Fruit fly (Drosophila melanogaster) S2 (cell line): ENCODE results near the gene Klc.

Source experiments
- CG8478 ChIP-seq: fragments of >200 bp; optimal IDR thresholded peaks from 2 replicates; lab custom pipeline; 2018
- CTCF ChIP-seq, 2 experiments: fragments of >200 bp; optimal IDR thresholded peaks; 2 replicates each; lab custom pipeline; 2018

Gene Klc

dm6 chr3L:12706456-12706855, 43.4 kb downstream of the Klc start:
- no peak for TF ChIP-seq CG8478 (lab: Kevin White, UChicago)
- no peak for TF ChIP-seq CTCF (optimal IDR thresholded peaks at IDR 0.05; lab: Kevin White, UChicago)

- TF ChIP-seq CTCF (optimal IDR thresholded peaks at IDR 0.05; lab: Kevin White, UChicago) (no peak), CG8478 (lab: Kevin White, UChicago) (no peak)
These were observed 44.5 kb downstream of the Klc start for dm6 chr3L:12705377-12705776.

DNA sequence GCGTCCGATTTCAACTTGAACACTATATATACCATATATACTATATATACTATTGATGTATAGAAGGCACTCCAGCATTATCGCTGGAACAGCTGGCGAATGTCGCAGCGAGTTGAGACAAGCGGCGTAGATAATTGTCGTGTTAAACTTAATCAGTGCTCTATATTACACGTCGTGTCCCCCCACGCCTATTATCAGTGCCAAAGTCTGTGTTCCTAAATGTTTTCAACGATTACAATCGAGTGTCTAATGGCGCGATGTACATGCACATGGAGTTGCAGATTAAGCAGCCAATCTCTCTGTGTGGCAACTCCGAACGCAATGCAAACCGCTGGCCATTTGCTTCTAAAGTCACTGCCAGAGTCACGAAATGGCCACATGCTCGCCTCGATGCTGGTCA, 45.5 kb downstream of the Klc start:
- TF ChIP-seq CG8478 (lab: Kevin White, UChicago) (no peak), CTCF (optimal IDR thresholded peaks at IDR 0.05; lab: Kevin White, UChicago) (no peak)

DNA sequence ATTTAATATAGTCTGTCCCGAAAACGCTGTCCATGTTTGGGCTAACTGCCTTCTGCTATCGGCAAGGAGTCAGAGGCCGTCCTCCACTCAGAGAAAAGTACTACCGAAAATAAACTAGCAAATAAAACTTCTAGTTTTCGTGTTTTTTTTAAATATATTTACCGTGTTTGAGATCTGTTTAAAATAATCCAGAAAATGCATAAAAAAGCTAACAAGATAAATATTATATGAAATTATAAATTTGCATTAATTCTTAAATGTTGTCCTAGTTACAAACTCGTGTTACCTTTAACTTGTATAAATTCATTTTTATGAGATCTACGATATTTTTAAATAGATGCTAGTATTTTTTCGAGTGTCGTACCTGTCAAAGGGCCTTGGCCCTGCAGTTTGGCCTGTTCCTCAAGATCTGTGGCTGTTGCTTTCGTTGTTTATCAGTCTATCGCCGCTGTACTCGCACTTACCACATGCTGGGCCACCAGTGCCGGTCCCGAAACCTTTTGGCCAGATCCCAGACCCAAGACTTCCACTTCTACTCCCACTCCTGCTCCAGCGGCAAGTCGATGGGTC, 46.3 kb downstream of the Klc start:
- TF ChIP-seq CG8478 (lab: Kevin White, UChicago) = no peak
- no peak for TF ChIP-seq CTCF (optimal IDR thresholded peaks at IDR 0.05; lab: Kevin White, UChicago)

DNA sequence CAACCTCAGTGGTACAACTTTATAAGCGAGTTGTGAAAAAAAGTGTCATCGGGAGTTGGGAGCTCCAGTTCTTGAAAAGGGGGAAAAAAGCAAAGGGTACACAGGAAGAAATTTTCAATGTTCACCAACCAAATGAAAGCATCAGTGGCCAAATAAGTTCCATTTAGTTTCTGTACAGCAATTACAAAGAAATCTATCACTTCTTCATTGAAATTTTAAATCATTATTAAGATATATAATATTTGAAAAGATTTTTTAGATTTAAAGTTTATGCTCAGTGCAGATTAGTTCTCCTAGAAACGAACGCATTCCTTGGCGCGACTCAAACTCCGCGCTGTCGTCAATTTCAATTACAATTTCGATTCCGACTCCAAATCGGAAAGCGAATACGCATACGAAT, 48.5 kb downstream of the Klc start:
- no peak for TF ChIP-seq CTCF (optimal IDR thresholded peaks at IDR 0.05; lab: Kevin White, UChicago)
- no peak for TF ChIP-seq CG8478 (lab: Kevin White, UChicago)

DNA sequence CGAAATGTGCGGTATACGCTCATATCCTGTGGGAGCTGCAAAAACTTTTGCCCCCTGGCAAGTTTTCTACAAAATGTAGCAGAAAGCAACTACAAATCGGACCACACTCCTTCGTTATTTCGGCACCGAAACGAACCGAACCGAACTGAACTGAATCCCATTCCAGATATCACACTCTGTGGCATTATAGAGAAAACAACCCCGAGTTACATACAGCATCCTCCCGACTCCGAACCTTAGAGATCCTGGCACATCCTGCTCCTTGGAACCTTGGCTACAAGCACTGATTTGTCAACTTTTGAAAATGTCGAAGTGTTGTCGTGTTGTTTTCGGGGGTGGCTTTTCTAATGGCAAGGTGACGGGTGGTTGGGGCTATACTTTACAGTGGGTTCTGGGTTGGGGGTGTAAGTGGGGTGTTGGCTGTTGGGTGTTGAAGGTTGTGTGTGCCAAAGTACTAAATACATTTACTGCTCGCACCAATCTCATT, 49.3 kb downstream of the Klc start:
- TF ChIP-seq CTCF (optimal IDR thresholded peaks at IDR 0.05; lab: Kevin White, UChicago) (no peak), CG8478 (lab: Kevin White, UChicago) (no peak)

DNA sequence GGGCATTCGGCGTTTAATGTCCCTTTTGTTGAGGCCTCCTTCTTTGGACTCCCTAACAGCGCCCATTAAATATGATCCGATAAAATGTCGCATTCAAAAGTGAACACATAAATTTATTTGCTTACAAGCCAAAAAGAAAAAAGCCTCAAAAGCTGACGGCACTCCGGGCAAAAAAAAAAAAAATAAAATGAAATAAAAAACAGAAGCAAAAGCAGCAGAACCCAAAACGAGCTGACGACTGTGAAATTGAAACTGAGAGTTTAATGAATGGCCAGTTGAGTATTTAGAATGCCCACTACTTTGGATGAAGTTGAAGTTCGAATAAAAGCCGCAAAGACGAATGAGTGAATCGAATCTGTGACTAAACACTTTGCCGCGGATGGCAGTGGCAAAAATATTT, 51.6 kb downstream of the Klc start:
- TF ChIP-seq CG8478 (lab: Kevin White, UChicago) (no peak), CTCF (optimal IDR thresholded peaks at IDR 0.05; lab: Kevin White, UChicago) (no peak)

- TF ChIP-seq CTCF (optimal IDR thresholded peaks at IDR 0.05; lab: Kevin White, UChicago) = no peak
- no peak for TF ChIP-seq CG8478 (lab: Kevin White, UChicago)
These were observed 52.3 kb downstream of the Klc start for dm6 chr3L:12697531-12697930.
